Fruit fly (Drosophila melanogaster): Measurements from ENCODE around the gene CG9701.

The CG9701 gene

dm6 chr3L:16730645-16731044 is 2.7 kb upstream of the CG9701 start, which contains the start of gene Dbp73D (continued):
- TF ChIP-seq Ravus (GFP tag; IDR thresholded peaks at IDR 0.05) (no peak), Sry-β (GFP tag; optimal IDR thresholded peaks at IDR 0.05) (no peak), BEAF-32 (GFP tag; optimal IDR thresholded peaks at IDR 0.05) (peak; percentile 43), CG9797 (GFP tag; optimal IDR thresholded peaks at IDR 0.05) (peak; percentile 72), nom (GFP tag; optimal IDR thresholded peaks at IDR 0.05) (no peak), CG14441 (GFP tag; IDR thresholded peaks at IDR 0.05) (no peak), ems (GFP tag; optimal IDR thresholded peaks at IDR 0.05) (no peak), CG12104 (GFP tag; optimal IDR thresholded peaks at IDR 0.05) (no peak), CHES-1-like (GFP tag; optimal IDR thresholded peaks at IDR 0.05) (peak; percentile 35), CG32767 (GFP tag; IDR thresholded peaks at IDR 0.05) (no peak), CG11696 (GFP tag; IDR thresholded peaks at IDR 0.05) (no peak), Abd-B (GFP tag; optimal IDR thresholded peaks at IDR 0.05) (no peak), jumu (GFP tag; optimal IDR thresholded peaks at IDR 0.05) (no peak), fru (optimal IDR thresholded peaks at IDR 0.05) (no peak), pros (GFP tag; optimal IDR thresholded peaks at IDR 0.05) (no peak), gt (GFP tag; IDR thresholded peaks at IDR 0.05) (no peak), Ets97D (GFP tag; optimal IDR thresholded peaks at IDR 0.05) (peak; percentile 35), Dll (GFP tag; IDR thresholded peaks at IDR 0.05; ENCODE audit: partially characterized antibody) (peak; percentile 70; the same call in 3 of the 4 replicates), stc (GFP tag; IDR thresholded peaks at IDR 0.05) (no peak), CoRest (tag; optimal IDR thresholded peaks at IDR 0.05) (no peak), Meics (GFP tag; optimal IDR thresholded peaks at IDR 0.05) (no peak), trem (tag; optimal IDR thresholded peaks at IDR 0.05) (peak; percentile 49), CG8281 (tag; optimal IDR thresholded peaks at IDR 0.05) (no peak), CG34224 (GFP tag; IDR thresholded peaks at IDR 0.05; ENCODE audit: partially characterized antibody) (peak; percentile 73), aop (GFP tag; IDR thresholded peaks at IDR 0.05) (no peak), amos (GFP tag; IDR thresholded peaks at IDR 0.05; ENCODE audit: partially characterized antibody) (peak; percentile 43; the same call in 1 of the 2 replicates), CG42726 (GFP tag; IDR thresholded peaks at IDR 0.05; ENCODE audit: partially characterized antibody) (no peak), CG14667 (GFP tag; IDR thresholded peaks at IDR 0.05) (no peak), CG9609 (GFP tag; optimal IDR thresholded peaks at IDR 0.05) (no peak), unc-4 (GFP tag; IDR thresholded peaks at IDR 0.05; ENCODE audit: partially characterized antibody) (peak; percentile 60), CG15269 (tag; optimal IDR thresholded peaks at IDR 0.05) (no peak), CG18599 (GFP tag; optimal IDR thresholded peaks at IDR 0.05) (no peak), Stat92E (GFP tag; optimal IDR thresholded peaks at IDR 0.05) (peak in 1 of 3 experiments; percentile 23), CG6765 (GFP tag; optimal IDR thresholded peaks at IDR 0.05) (no peak), CG5245 (GFP tag; optimal IDR thresholded peaks at IDR 0.05) (no peak), trh (GFP tag; optimal IDR thresholded peaks at IDR 0.05) (no peak), CG2116 (GFP tag; optimal IDR thresholded peaks at IDR 0.05) (peak; percentile 86), Aef1 (GFP tag; IDR thresholded peaks at IDR 0.05) (no peak), repo (GFP tag; optimal IDR thresholded peaks at IDR 0.05) (no peak), CG30020 (tag; optimal IDR thresholded peaks at IDR 0.05) (no peak), Rfx (GFP tag; IDR thresholded peaks at IDR 0.05) (no peak), Fer2 (tag; optimal IDR thresholded peaks at IDR 0.05) (no peak), corto (GFP tag; optimal IDR thresholded peaks at IDR 0.05) (no peak), bbx (GFP tag; IDR thresholded peaks at IDR 0.05; ENCODE audit: partially characterized antibody) (peak; percentile 72), MESR4 (GFP tag; optimal IDR thresholded peaks at IDR 0.05) (peak; percentile 36), MTF-1 (GFP tag; optimal IDR thresholded peaks at IDR 0.05; ENCODE audit: borderline replicate concordance) (no peak), D19A (tag; optimal IDR thresholded peaks at IDR 0.05) (no peak), HLHmδ (GFP tag; optimal IDR thresholded peaks at IDR 0.05) (no peak), sens-2 (GFP tag; IDR thresholded peaks at IDR 0.05) (no peak), CG16779 (GFP tag; IDR thresholded peaks at IDR 0.05) (no peak), Deaf1 (tag; optimal IDR thresholded peaks at IDR 0.05) (no peak)
